Worm (Caenorhabditis elegans) whole organism, late embryonic: ENCODE measurements around the gene W08E12.7.

ENCODE experiments used
- C38D4.7 ChIP-seq: fragments of 200-800 bp; sonication (Bioruptor generic); optimal IDR thresholded peaks from 2 replicates; lab custom pipeline; 2018; ENCODE audit warnings: mild to moderate bottlenecking, missing genetic modification characterization, moderate library complexity, missing compliant biosample characterization
- ama-1 ChIP-seq: fragments of 150-350 bp; optimal IDR thresholded peaks from 2 replicates; lab custom pipeline; 2014
- ceh-2 ChIP-seq: sonication (generic microtip); optimal IDR thresholded peaks from 2 replicates; lab custom pipeline; 2016; ENCODE audit warnings: missing genotype, missing genetic modification characterization, missing compliant biosample characterization
- ceh-48 ChIP-seq: sonication (generic microtip); optimal IDR thresholded peaks from 2 replicates; lab custom pipeline; 2016; ENCODE audit warnings: missing genetic modification characterization, inconsistent platforms, missing compliant biosample characterization
- ceh-6 ChIP-seq: fragments of 200-800 bp; sonication (Bioruptor generic); optimal IDR thresholded peaks from 2 replicates; lab custom pipeline; 2018; ENCODE audit warnings: mild to moderate bottlenecking, missing genetic modification characterization, missing compliant biosample characterization
- ceh-9 ChIP-seq: sonication (generic microtip); optimal IDR thresholded peaks from 2 replicates; lab custom pipeline; 2016; ENCODE audit warnings: mild to moderate bottlenecking, missing genetic modification characterization, inconsistent platforms, missing compliant biosample characterization
- dmd-4 ChIP-seq: sonication (generic microtip); optimal IDR thresholded peaks from 2 replicates; lab custom pipeline; 2016; ENCODE audit warnings: borderline replicate concordance, missing genetic modification characterization, missing compliant biosample characterization
- gmeb-2 ChIP-seq: sonication (generic microtip); optimal IDR thresholded peaks from 2 replicates; lab custom pipeline; 2016; ENCODE audit warnings: missing genetic modification characterization, inconsistent platforms, missing compliant biosample characterization
- nhr-11 ChIP-seq: fragments of 150-350 bp; optimal IDR thresholded peaks from 2 replicates; lab custom pipeline; 2014; ENCODE audit warnings: missing biosample characterization, missing genetic modification characterization
- odd-2 ChIP-seq: sonication (generic microtip); optimal IDR thresholded peaks from 2 replicates; lab custom pipeline; 2017; ENCODE audit warnings: antibody characterized with exemption, mild to moderate bottlenecking, missing genetic modification characterization, missing compliant biosample characterization
- pha-4 ChIP-seq: fragments of 150-350 bp; optimal IDR thresholded peaks from 2 replicates; lab custom pipeline; 2018; ENCODE audit warnings: missing biosample characterization, missing genetic modification reagents, missing genetic modification characterization
- sox-4 ChIP-seq: sonication (generic microtip); optimal IDR thresholded peaks from 2 replicates; lab custom pipeline; 2017; ENCODE audit warnings: mild to moderate bottlenecking, missing genetic modification characterization, inconsistent platforms, missing compliant biosample characterization

DNA sequence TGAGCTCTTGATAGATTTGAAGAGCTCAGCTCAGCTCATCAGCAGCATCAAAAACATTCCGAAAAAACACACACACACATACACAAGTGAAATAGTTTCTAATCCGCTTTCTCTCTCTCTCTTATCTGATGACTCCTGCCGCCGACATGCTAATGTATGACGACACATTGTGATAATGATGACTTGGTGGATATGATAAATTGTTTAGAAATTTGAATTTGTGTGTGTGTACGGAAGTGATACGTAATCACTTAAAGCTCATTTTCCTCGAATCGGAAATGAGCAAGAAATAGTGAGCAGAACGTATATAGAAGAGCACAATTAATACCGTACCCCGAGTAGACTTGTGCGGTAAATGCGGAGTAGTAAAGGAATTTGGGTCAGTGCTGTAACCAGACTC lies 48.1 kb upstream of the W08E12.7 start:
- TF ChIP-seq ama-1 (lab: Kevin White, UChicago) (no peak), ceh-6 (GFP tag; lab: Kevin White, UChicago) (no peak), gmeb-2 (tag; lab: Kevin White, UChicago) (no peak), ceh-2 (tag; lab: Kevin White, UChicago) (no peak), ceh-48 (tag; lab: Kevin White, UChicago) (no peak), C38D4.7 (no peak), sox-4 (tag; lab: Kevin White, UChicago) (no peak), dmd-4 (tag; lab: Kevin White, UChicago) (no peak), ceh-9 (no peak), pha-4 (tag; lab: Kevin White, UChicago) (no peak), odd-2 (tag; lab: Kevin White, UChicago) (no peak), nhr-11 (no peak)
